Worm (Caenorhabditis elegans) whole organism, L2 larva: ENCODE measurements around the gene F01G4.4.
A peak's percentile ranks its signal among the peaks of the same experiment; 100 is the strongest.

ENCODE experiments used
- C34F6.9 ChIP-seq: fragments of 150-350 bp; optimal IDR thresholded peaks from 2 replicates; lab custom pipeline; 2014; ENCODE audit warnings: missing biosample characterization, missing genetic modification characterization
- F13H6.1 ChIP-seq: sonication (generic microtip); optimal IDR thresholded peaks from 2 replicates; lab custom pipeline; 2016; ENCODE audit warnings: missing genetic modification characterization, missing compliant biosample characterization
- R02D3.7 ChIP-seq: fragments of 150-350 bp; optimal IDR thresholded peaks from 2 replicates; lab custom pipeline; 2014; ENCODE audit warnings: missing biosample characterization, missing genetic modification characterization
- Y55F3AM.14 ChIP-seq: fragments of 200-800 bp; sonication (Bioruptor generic); optimal IDR thresholded peaks from 2 replicates; lab custom pipeline; 2018; ENCODE audit warnings: mild to moderate bottlenecking, missing genetic modification characterization, missing compliant biosample characterization
- ZK546.5 ChIP-seq: sonication (generic microtip); optimal IDR thresholded peaks from 2 replicates; lab custom pipeline; 2017; ENCODE audit warnings: missing biosample characterization, missing genetic modification characterization
- alr-1 ChIP-seq: fragments of 150-350 bp; optimal IDR thresholded peaks from 2 replicates; lab custom pipeline; 2014; ENCODE audit warnings: missing biosample characterization, missing genetic modification characterization
- aly-2 ChIP-seq: fragments of 150-350 bp; optimal IDR thresholded peaks from 2 replicates; lab custom pipeline; 2014; ENCODE audit warnings: missing biosample characterization, missing genetic modification characterization
- ama-1 ChIP-seq: fragments of 150-350 bp; optimal IDR thresholded peaks from 2 replicates; lab custom pipeline; 2018; ENCODE audit warnings: inconsistent platforms
- blmp-1 ChIP-seq: sonication (generic microtip); optimal IDR thresholded peaks from 2 replicates; lab custom pipeline; 2017; ENCODE audit warnings: missing genetic modification characterization, mild to moderate bottlenecking, missing compliant biosample characterization, antibody characterized with exemption, moderate library complexity; ENCODE audit not compliant: insufficient read depth
- ceh-82 ChIP-seq: fragments of 150-350 bp; optimal IDR thresholded peaks from 2 replicates; lab custom pipeline; 2014; ENCODE audit warnings: missing biosample characterization, missing genetic modification characterization
- crh-2 ChIP-seq: sonication (generic microtip); optimal IDR thresholded peaks from 2 replicates; lab custom pipeline; 2017; ENCODE audit warnings: missing biosample characterization, missing genetic modification characterization
- dmd-4 ChIP-seq: sonication (generic microtip); optimal IDR thresholded peaks from 2 replicates; lab custom pipeline; 2017; ENCODE audit warnings: missing biosample characterization, missing genetic modification characterization
- elt-3 ChIP-seq: sonication (generic microtip); optimal IDR thresholded peaks from 2 replicates; lab custom pipeline; 2017; ENCODE audit warnings: missing biosample characterization, missing genetic modification characterization
- fos-1 ChIP-seq: fragments of 150-350 bp; optimal IDR thresholded peaks from 2 replicates; lab custom pipeline; 2014; ENCODE audit warnings: missing biosample characterization, missing genetic modification characterization
- gmeb-1 ChIP-seq: fragments of 150-350 bp; optimal IDR thresholded peaks from 2 replicates; lab custom pipeline; 2014; ENCODE audit warnings: missing biosample characterization, missing genetic modification characterization
- lin-11 ChIP-seq: fragments of 150-350 bp; sonication (generic microtip); optimal IDR thresholded peaks from 2 replicates; lab custom pipeline; 2014; ENCODE audit warnings: missing biosample characterization, missing genetic modification characterization, inconsistent platforms, mixed read lengths
- lin-13 ChIP-seq: fragments of 150-350 bp; optimal IDR thresholded peaks from 2 replicates; lab custom pipeline; 2014; ENCODE audit warnings: missing biosample characterization, missing genetic modification reagents, missing genetic modification characterization
- lin-39 ChIP-seq: fragments of 150-350 bp; optimal IDR thresholded peaks from 2 replicates; lab custom pipeline; 2014; ENCODE audit warnings: missing biosample characterization, missing genetic modification reagents, missing genetic modification characterization
- lsy-2 ChIP-seq, 2 experiments: fragments of 150-350 bp in 1 of 2; sonication (generic microtip) in 1 of 2; optimal IDR thresholded peaks; 2 replicates each; lab custom pipeline; 2014 to 2017; ENCODE audit warnings: missing biosample characterization in 2 of 2, missing genetic modification characterization in 2 of 2
- mbf-1 ChIP-seq: sonication (generic microtip); optimal IDR thresholded peaks from 2 replicates; lab custom pipeline; 2017; ENCODE audit warnings: missing biosample characterization, missing genetic modification characterization
- mdl-1 ChIP-seq, 2 experiments: fragments of 150-350 bp in 1 of 2; sonication (generic microtip) in 1 of 2; optimal IDR thresholded peaks; 2 replicates each; lab custom pipeline; 2017; ENCODE audit warnings: missing biosample characterization in 2 of 2, missing genetic modification characterization in 2 of 2
- nhr-10 ChIP-seq: sonication (generic microtip); optimal IDR thresholded peaks from 2 replicates; lab custom pipeline; 2017; ENCODE audit warnings: missing biosample characterization, missing genetic modification characterization
- nhr-11 ChIP-seq: fragments of 150-350 bp; optimal IDR thresholded peaks from 2 replicates; lab custom pipeline; 2014; ENCODE audit warnings: missing biosample characterization, missing genetic modification characterization
- nhr-12 ChIP-seq: fragments of 150-350 bp; optimal IDR thresholded peaks from 2 replicates; lab custom pipeline; 2014; ENCODE audit warnings: missing biosample characterization, missing genetic modification characterization
- nhr-129 ChIP-seq: fragments of 150-350 bp; optimal IDR thresholded peaks from 2 replicates; lab custom pipeline; 2014; ENCODE audit warnings: missing biosample characterization, missing genetic modification characterization
- nhr-237 ChIP-seq: fragments of 150-350 bp; optimal IDR thresholded peaks from 2 replicates; lab custom pipeline; 2014; ENCODE audit warnings: missing biosample characterization, missing genetic modification characterization
- nhr-25 ChIP-seq: fragments of 150-350 bp; sonication (generic microtip); optimal IDR thresholded peaks from 3 replicates; lab custom pipeline; 2014; ENCODE audit warnings: missing biosample characterization, missing genetic modification characterization
- nhr-77 ChIP-seq: fragments of 150-350 bp; optimal IDR thresholded peaks from 2 replicates; lab custom pipeline; 2014; ENCODE audit warnings: missing biosample characterization, missing genetic modification characterization
- peb-1 ChIP-seq: fragments of 150-350 bp; optimal IDR thresholded peaks from 2 replicates; lab custom pipeline; 2014; ENCODE audit warnings: missing biosample characterization, missing genetic modification characterization
- sem-4 ChIP-seq: fragments of 150-350 bp; optimal IDR thresholded peaks from 2 replicates; lab custom pipeline; 2014; ENCODE audit warnings: missing biosample characterization, missing genetic modification reagents, missing genetic modification characterization
- sma-3 ChIP-seq: sonication (generic microtip); optimal IDR thresholded peaks from 2 replicates; lab custom pipeline; 2016; ENCODE audit warnings: missing genetic modification reagents, missing genetic modification characterization, missing compliant biosample characterization
- snpc-4 ChIP-seq: fragments of 150-350 bp; optimal IDR thresholded peaks from 2 replicates; lab custom pipeline; 2014; ENCODE audit warnings: missing biosample characterization, missing genetic modification characterization
- unc-39 ChIP-seq: fragments of 150-350 bp; optimal IDR thresholded peaks from 2 replicates; lab custom pipeline; 2014; ENCODE audit warnings: missing biosample characterization, missing genetic modification characterization
- unc-55 ChIP-seq: fragments of 150-350 bp; sonication (generic microtip); optimal IDR thresholded peaks from 3 replicates; lab custom pipeline; 2014; ENCODE audit warnings: missing biosample characterization, missing genetic modification reagents, missing genetic modification characterization
- ztf-1 ChIP-seq: fragments of 200-800 bp; sonication (Bioruptor generic); conservative IDR thresholded peaks from 2 replicates; pipeline ENCODE4 v1.3.6; 2022; ENCODE audit warnings: missing genetic modification characterization, missing compliant biosample characterization
- ztf-11 ChIP-seq: sonication (generic microtip); optimal IDR thresholded peaks from 2 replicates; lab custom pipeline; 2017; ENCODE audit warnings: missing biosample characterization, missing genetic modification characterization
- ztf-4 ChIP-seq: fragments of 150-350 bp; optimal IDR thresholded peaks from 2 replicates; lab custom pipeline; 2014; ENCODE audit warnings: missing biosample characterization, missing genetic modification characterization

F01G4.4 gene

ce11 chrIV:11125604-11126003, 17.5 kb upstream of the F01G4.4 start:
- TF ChIP-seq nhr-77 (tag; lab: Kevin White, UChicago) = no peak
- no peak for TF ChIP-seq lin-13
- TF ChIP-seq unc-55 (GFP tag; lab: Kevin White, UChicago) = peak; percentile 27
- no peak for TF ChIP-seq lin-11 (tag; lab: Kevin White, UChicago)
- TF ChIP-seq gmeb-1 (tag; lab: Kevin White, UChicago) = peak; percentile 64
- no peak for TF ChIP-seq nhr-25 (tag; lab: Kevin White, UChicago)
- no peak for TF ChIP-seq ama-1 (lab: Kevin White, UChicago)
- TF ChIP-seq nhr-129 (tag; lab: Kevin White, UChicago) = peak; percentile 24
- TF ChIP-seq lsy-2 (tag; optimal IDR thresholded peaks at IDR 0.05; lab: Kevin White, UChicago) = no peak

ce11 chrIV:11126004-11126027, 17.3 kb upstream of the F01G4.4 start, which contains the start of gene swsn-4:
Gene swsn-4, plus strand, starts transcription at chrIV:11126024.
- TF ChIP-seq nhr-77 (tag; lab: Kevin White, UChicago) (no peak), nhr-11 (tag; lab: Kevin White, UChicago) (no peak)

ce11 chrIV:11126028-11126427, 17.1 kb upstream of the F01G4.4 start:
- TF ChIP-seq F13H6.1 (tag; lab: Kevin White, UChicago) (no peak), aly-2 (tag; lab: Kevin White, UChicago) (no peak), snpc-4 (tag; lab: Kevin White, UChicago) (no peak), nhr-237 (tag; lab: Kevin White, UChicago) (no peak), fos-1 (no peak), unc-39 (tag; lab: Kevin White, UChicago) (no peak), sem-4 (tag; lab: Kevin White, UChicago) (no peak), alr-1 (no peak), lin-39 (no peak)

- TF ChIP-seq lsy-2 (tag; optimal IDR thresholded peaks at IDR 0.05; lab: Kevin White, UChicago) (peak in 1 of 2 experiments; percentile 16), unc-55 (GFP tag; lab: Kevin White, UChicago) (peak; percentile 51), ceh-82 (tag; lab: Kevin White, UChicago) (no peak), nhr-12 (tag; lab: Kevin White, UChicago) (no peak), unc-39 (tag; lab: Kevin White, UChicago) (no peak), ztf-11 (tag; lab: Kevin White, UChicago) (no peak), sem-4 (tag; lab: Kevin White, UChicago) (no peak), nhr-129 (tag; lab: Kevin White, UChicago) (peak; percentile 9), R02D3.7 (tag; lab: Kevin White, UChicago) (no peak), Y55F3AM.14 (GFP tag; lab: Kevin White, UChicago) (no peak), crh-2 (tag; lab: Kevin White, UChicago) (no peak), peb-1 (no peak), fos-1 (peak; percentile 8), sma-3 (GFP tag; lab: Kevin White, UChicago) (no peak)
These were observed 12.4 kb upstream of the F01G4.4 start for ce11 chrIV:11130774-11131173.

- no peak for TF ChIP-seq dmd-4 (tag; lab: Kevin White, UChicago)
- no peak for TF ChIP-seq nhr-10
- TF ChIP-seq lin-39 = no peak
- TF ChIP-seq ztf-1 (GFP tag; lab: Robert Waterston, UW) = no peak
- no peak for TF ChIP-seq blmp-1
- TF ChIP-seq, all 48 proteins: peak for 0
These were observed 11.9 kb upstream of the F01G4.4 start, which contains the start of gene ard-1 for ce11 chrIV:11131268-11131667. Gene ard-1, plus strand, starts transcription at chrIV:11131279.

ce11 chrIV:11142314-11143227, 574 bp upstream of the F01G4.4 start, which contains the start of gene skih-2:
Gene skih-2, minus strand, starts transcription at chrIV:11142364.
- TF ChIP-seq snpc-4 (tag; lab: Kevin White, UChicago) (no peak), lin-13 (peak; percentile 29), ZK546.5 (no peak), mbf-1 (tag; lab: Kevin White, UChicago) (no peak), nhr-237 (tag; lab: Kevin White, UChicago) (no peak), C34F6.9 (tag; lab: Kevin White, UChicago) (peak; percentile 79), elt-3 (tag; lab: Kevin White, UChicago) (no peak), gmeb-1 (tag; lab: Kevin White, UChicago) (peak; percentile 92), unc-55 (GFP tag; lab: Kevin White, UChicago) (peak; percentile 78), fos-1 (no peak), crh-2 (tag; lab: Kevin White, UChicago) (peak; percentile 6), ztf-4 (tag; lab: Kevin White, UChicago) (no peak), nhr-25 (tag; lab: Kevin White, UChicago) (peak; percentile 5), lsy-2 (tag; optimal IDR thresholded peaks at IDR 0.05; lab: Kevin White, UChicago) (peak; percentile 14 to 80), mdl-1 (tag; optimal IDR thresholded peaks at IDR 0.05; lab: Kevin White, UChicago) (no peak), nhr-11 (tag; lab: Kevin White, UChicago) (no peak)
- TF ChIP-seq, all 48 proteins: peak for 7
